Fruit fly (Drosophila melanogaster): Measurements from ENCODE around the gene CG12213.

The CG12213 gene

DNA sequence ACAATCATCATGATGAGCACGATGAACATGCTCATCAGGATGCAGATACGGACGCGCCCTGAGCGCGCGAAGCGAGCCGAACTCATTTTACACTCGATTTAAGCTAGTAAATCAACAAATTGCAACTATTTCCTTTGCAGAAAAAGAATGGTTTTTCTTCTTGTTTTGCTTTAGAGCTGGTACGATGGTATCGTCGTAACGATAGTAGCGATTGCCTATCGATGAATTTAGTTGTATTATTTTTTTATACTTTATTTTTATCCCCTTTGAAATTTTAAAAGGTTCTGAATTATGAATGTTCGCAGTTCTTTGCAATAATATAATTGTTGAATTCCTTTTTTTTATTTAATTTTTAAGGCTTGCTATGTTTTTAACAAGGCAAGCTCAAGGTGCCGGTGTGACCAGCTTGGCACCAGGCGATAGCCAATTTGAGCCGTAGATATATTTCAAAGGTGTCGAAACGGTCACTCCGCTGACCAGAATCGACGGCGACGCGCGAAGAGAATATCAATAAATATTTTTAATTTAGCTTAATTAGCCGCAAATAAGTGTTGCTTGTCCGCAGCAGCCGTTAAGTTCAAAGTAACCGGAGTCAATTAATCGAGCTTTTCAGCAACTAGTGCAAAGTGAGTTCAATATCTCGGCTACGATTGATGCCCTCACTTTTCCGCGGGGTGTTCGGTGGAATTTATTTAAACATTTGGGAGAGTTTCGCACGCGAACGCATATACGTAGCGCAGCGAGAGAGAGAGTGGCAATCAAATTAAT is at the start of gene CG12213, which contains the start of gene GC1:
CG12213 (minus strand) TSS at position 430 of the 768 bp plus-strand sequence.
GC1 (plus strand) TSS at position 447 of the 768 bp plus-strand sequence.
- TF ChIP-seq CG17801 (GFP tag; optimal IDR thresholded peaks at IDR 0.05; ENCODE audit: partially characterized antibody), result peak; percentile 80

dm6 chr3R:12016828-12017280 is 49.4 kb upstream of the CG12213 start, which contains the start of the genes DCAF12 and Spt3:
Gene DCAF12 (minus strand): TSS chr3R:12017031.
Gene Spt3 (plus strand): TSS chr3R:12017156.
- TF ChIP-seq CG17801 (GFP tag; optimal IDR thresholded peaks at IDR 0.05; ENCODE audit: partially characterized antibody), result peak; percentile 53

dm6 chr3R:12010202-12010824 is 42.8 kb upstream of the CG12213 start, which contains the start of the genes KLHL18 and GCC185:
Gene KLHL18 (minus strand): TSS chr3R:12010434.
Gene GCC185 (plus strand): TSS chr3R:12010772.
- TF ChIP-seq CG17801 (GFP tag; optimal IDR thresholded peaks at IDR 0.05; ENCODE audit: partially characterized antibody), result peak; percentile 82

- no peak for TF ChIP-seq CG17801 (GFP tag; optimal IDR thresholded peaks at IDR 0.05; ENCODE audit: partially characterized antibody)
Observed at dm6 chr3R:12006417-12006816, 38.9 kb upstream of the CG12213 start.

DNA sequence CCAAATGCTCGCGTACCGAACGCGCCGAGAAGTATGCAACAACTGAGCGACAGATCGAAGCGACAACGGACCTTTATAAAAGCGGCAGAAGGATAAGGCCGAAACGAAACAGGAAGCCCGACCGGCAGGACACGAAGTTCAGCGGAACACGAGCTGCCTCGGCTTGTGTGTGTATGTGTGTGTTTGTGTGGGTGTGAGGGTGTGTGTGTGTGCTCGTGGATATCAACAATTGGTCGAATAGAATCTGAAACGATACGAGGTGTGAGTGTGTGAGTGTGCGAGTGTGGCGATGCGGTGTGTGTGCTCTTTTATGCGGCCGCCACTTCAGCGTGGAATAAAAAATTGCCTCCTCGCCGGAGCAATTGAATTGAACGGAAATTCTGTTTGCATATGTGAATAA is 37.9 kb upstream of the CG12213 start, which contains the start of gene Tk:
Tk (minus strand) TSS at position 57 of the 400 bp plus-strand sequence.
- no peak for TF ChIP-seq CG17801 (GFP tag; optimal IDR thresholded peaks at IDR 0.05; ENCODE audit: partially characterized antibody)

DNA sequence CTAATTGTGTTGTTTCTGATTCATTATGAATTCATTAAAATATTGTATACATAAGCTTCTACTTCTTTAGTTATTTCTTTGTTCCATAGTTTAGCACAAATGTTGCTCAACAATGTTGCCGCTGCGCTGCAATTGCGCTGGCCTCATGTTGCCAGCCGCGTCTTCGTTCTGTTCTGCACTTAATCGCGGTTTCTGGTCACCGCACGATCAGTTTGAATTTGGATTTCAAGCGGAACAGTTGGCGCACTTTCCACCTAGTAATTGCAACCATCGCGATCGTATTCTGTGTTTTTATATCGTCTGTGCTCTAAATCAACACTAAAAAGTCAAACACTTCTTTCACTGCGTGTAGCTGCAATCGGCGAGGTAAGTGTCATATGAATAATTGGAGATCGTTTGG is 31.6 kb upstream of the CG12213 start, which contains the start of gene Ect3:
Ect3 (plus strand) TSS at position 205 of the 400 bp plus-strand sequence.
- peak; percentile 1 for TF ChIP-seq CG17801 (GFP tag; optimal IDR thresholded peaks at IDR 0.05; ENCODE audit: partially characterized antibody)

DNA sequence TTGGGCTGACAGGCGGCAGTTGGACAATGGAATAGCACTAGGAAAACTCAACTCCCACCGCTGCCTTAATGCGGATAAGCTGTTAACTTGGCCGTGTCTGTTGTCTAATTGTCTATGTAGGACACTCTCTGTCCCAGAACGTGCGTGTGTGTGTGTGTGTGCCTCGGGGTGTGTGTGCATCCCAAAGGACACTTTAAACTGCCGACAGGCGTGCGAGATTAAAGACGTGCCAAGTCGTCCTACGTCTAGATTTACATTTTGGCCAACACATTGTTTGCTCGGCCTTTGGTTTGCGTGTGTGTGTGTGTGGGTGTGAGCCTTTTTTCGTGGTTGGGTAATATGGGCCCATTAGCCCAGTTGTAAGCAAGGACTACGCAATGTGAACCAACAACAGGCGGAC is 30.6 kb upstream of the CG12213 start:
- no peak for TF ChIP-seq CG17801 (GFP tag; optimal IDR thresholded peaks at IDR 0.05; ENCODE audit: partially characterized antibody)

dm6 chr3R:11992934-11993670 is 25.6 kb upstream of the CG12213 start, which contains the start of gene mfas:
Gene mfas (minus strand): TSS chr3R:11993315.
- TF ChIP-seq CG17801 (GFP tag; optimal IDR thresholded peaks at IDR 0.05; ENCODE audit: partially characterized antibody), result no peak

DNA sequence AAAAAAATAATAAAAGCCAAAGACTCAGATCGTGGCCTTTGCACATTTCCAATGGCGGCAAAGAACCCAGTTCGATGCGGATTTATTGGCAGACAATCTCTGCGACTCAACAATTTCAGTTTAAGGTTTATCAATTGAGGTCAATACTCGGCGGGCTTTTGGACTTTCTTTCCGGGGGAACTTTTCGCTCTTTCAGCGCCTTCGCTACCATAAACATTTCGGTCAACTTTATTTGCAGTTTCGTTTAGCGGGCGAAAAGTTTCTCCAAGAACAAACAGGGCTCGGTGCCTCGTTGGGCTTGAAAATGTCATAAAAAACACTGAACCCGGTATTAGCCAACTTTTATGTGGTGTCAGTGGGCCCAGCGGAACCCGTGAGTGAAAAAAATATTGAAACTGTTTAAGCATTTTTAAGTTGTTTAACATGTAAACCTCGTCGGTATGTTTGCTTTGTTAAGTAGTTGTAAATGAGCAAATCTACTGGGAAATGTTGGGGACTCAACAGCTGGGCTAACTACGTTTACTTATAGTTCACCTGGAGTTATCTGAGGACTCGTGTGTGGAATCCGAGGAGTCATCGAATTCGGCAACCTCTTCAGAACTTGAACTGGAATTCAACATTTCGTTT is 24.2 kb upstream of the CG12213 start:
- TF ChIP-seq CG17801 (GFP tag; optimal IDR thresholded peaks at IDR 0.05; ENCODE audit: partially characterized antibody), result no peak

DNA sequence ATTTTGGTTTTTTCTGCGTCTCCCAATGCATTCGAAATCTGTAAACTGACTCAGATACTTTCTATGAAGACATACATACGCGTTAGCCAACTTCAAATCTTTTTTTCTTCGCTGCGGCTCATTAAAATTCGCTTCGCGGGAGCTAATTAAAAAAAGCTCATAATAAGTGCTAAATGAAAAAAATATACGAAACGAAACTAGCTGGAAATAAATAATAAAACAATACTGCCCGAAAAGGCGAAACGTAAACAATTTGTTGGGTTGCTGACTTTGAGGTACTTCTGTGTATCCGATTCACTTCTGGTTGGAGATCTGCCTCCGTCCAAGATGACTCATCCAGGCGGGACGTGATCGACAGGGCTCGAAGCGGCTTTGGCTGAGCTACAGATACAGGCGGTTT is 22.5 kb upstream of the CG12213 start:
- no peak for TF ChIP-seq CG17801 (GFP tag; optimal IDR thresholded peaks at IDR 0.05; ENCODE audit: partially characterized antibody)

DNA sequence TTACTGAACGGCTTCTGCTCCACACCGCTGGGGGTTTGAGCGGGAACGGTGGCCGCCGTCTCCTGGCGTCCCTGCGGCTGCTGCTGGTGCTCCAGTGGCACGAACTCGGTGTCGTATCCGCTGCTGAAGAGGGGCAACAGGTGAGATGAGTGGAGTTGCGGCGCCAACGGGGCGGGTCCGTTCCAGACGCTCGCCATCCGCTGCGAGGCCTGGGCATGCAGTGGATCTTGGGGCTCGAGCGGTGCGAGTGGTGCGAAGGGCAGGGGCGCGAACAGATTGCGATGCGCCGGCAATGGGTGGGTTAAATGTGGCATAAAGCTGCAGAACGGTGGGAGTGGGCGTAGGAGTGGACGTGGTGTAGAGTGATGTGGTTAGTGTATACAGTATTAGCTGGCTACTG is 21.7 kb upstream of the CG12213 start:
- TF ChIP-seq CG17801 (GFP tag; optimal IDR thresholded peaks at IDR 0.05; ENCODE audit: partially characterized antibody), result no peak

dm6 chr3R:11984862-11985261 is 17.4 kb upstream of the CG12213 start:
- no peak for TF ChIP-seq CG17801 (GFP tag; optimal IDR thresholded peaks at IDR 0.05; ENCODE audit: partially characterized antibody)

DNA sequence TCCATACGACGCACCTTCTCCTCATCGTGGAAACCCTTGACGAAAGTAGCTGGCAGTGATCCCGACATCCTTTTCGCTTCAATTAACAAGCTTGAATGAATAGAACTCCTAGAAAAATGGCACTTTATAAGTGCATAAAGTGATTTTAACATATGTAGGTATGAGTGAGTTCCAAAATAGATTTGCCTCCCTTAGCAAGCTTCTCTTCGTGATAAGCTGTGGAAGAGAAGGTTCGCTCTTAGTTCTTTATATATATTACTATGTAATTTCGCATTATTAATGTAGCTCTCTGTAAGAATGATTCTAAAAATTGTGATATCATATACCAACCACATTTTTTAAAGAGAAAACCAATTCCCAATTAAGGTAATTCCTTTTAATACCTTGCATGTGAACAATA is 16.9 kb upstream of the CG12213 start, which contains the start of gene CG3397:
CG3397 (minus strand) TSS at position 101 of the 400 bp plus-strand sequence.
- no peak for TF ChIP-seq CG17801 (GFP tag; optimal IDR thresholded peaks at IDR 0.05; ENCODE audit: partially characterized antibody)

dm6 chr3R:11982547-11982946 is 15.1 kb upstream of the CG12213 start:
- no peak for TF ChIP-seq CG17801 (GFP tag; optimal IDR thresholded peaks at IDR 0.05; ENCODE audit: partially characterized antibody)

Measured in ovary, adult (tissue).